Worm (Caenorhabditis elegans) whole organism, L2 larva: Measurements from ENCODE around the gene algn-6.

ENCODE experiments used
- C34F6.9 ChIP-seq: fragments of 150-350 bp; optimal IDR thresholded peaks from 2 replicates; lab custom pipeline; 2014; ENCODE audit warnings: missing biosample characterization, missing genetic modification characterization
- F13H6.1 ChIP-seq: sonication (generic microtip); optimal IDR thresholded peaks from 2 replicates; lab custom pipeline; 2016; ENCODE audit warnings: missing genetic modification characterization, missing compliant biosample characterization
- Y55F3AM.14 ChIP-seq: fragments of 200-800 bp; sonication (Bioruptor generic); optimal IDR thresholded peaks from 2 replicates; lab custom pipeline; 2018; ENCODE audit warnings: mild to moderate bottlenecking, missing genetic modification characterization, missing compliant biosample characterization
- ZK546.5 ChIP-seq: sonication (generic microtip); optimal IDR thresholded peaks from 2 replicates; lab custom pipeline; 2017; ENCODE audit warnings: missing biosample characterization, missing genetic modification characterization
- alr-1 ChIP-seq: fragments of 150-350 bp; optimal IDR thresholded peaks from 2 replicates; lab custom pipeline; 2014; ENCODE audit warnings: missing biosample characterization, missing genetic modification characterization
- aly-2 ChIP-seq: fragments of 150-350 bp; optimal IDR thresholded peaks from 2 replicates; lab custom pipeline; 2014; ENCODE audit warnings: missing biosample characterization, missing genetic modification characterization
- ama-1 ChIP-seq: fragments of 150-350 bp; optimal IDR thresholded peaks from 2 replicates; lab custom pipeline; 2018; ENCODE audit warnings: inconsistent platforms
- blmp-1 ChIP-seq: sonication (generic microtip); optimal IDR thresholded peaks from 2 replicates; lab custom pipeline; 2017; ENCODE audit warnings: missing genetic modification characterization, mild to moderate bottlenecking, missing compliant biosample characterization, antibody characterized with exemption, moderate library complexity; ENCODE audit not compliant: insufficient read depth
- ceh-16 ChIP-seq: fragments of 150-350 bp; optimal IDR thresholded peaks from 2 replicates; lab custom pipeline; 2014; ENCODE audit warnings: missing biosample characterization, missing genetic modification characterization
- ceh-82 ChIP-seq: fragments of 150-350 bp; optimal IDR thresholded peaks from 2 replicates; lab custom pipeline; 2014; ENCODE audit warnings: missing biosample characterization, missing genetic modification characterization
- crh-2 ChIP-seq: sonication (generic microtip); optimal IDR thresholded peaks from 2 replicates; lab custom pipeline; 2017; ENCODE audit warnings: missing biosample characterization, missing genetic modification characterization
- dmd-4 ChIP-seq: sonication (generic microtip); optimal IDR thresholded peaks from 2 replicates; lab custom pipeline; 2017; ENCODE audit warnings: missing biosample characterization, missing genetic modification characterization
- egl-27 ChIP-seq: sonication (generic microtip); optimal IDR thresholded peaks from 3 replicates; lab custom pipeline; 2017; ENCODE audit warnings: missing biosample characterization, missing genetic modification reagents, missing genetic modification characterization
- elt-1 ChIP-seq: fragments of 150-350 bp; optimal IDR thresholded peaks from 2 replicates; lab custom pipeline; 2014; ENCODE audit warnings: missing biosample characterization, missing genetic modification characterization
- fos-1 ChIP-seq: fragments of 150-350 bp; optimal IDR thresholded peaks from 2 replicates; lab custom pipeline; 2014; ENCODE audit warnings: missing biosample characterization, missing genetic modification characterization
- lin-39 ChIP-seq: fragments of 150-350 bp; optimal IDR thresholded peaks from 2 replicates; lab custom pipeline; 2014; ENCODE audit warnings: missing biosample characterization, missing genetic modification reagents, missing genetic modification characterization
- lsy-2 ChIP-seq, 2 experiments: fragments of 150-350 bp in 1 of 2; sonication (generic microtip) in 1 of 2; optimal IDR thresholded peaks; 2 replicates each; lab custom pipeline; 2014 to 2017; ENCODE audit warnings: missing biosample characterization in 2 of 2, missing genetic modification characterization in 2 of 2
- mbf-1 ChIP-seq: sonication (generic microtip); optimal IDR thresholded peaks from 2 replicates; lab custom pipeline; 2017; ENCODE audit warnings: missing biosample characterization, missing genetic modification characterization
- mdl-1 ChIP-seq, 2 experiments: fragments of 150-350 bp in 1 of 2; sonication (generic microtip) in 1 of 2; optimal IDR thresholded peaks; 2 replicates each; lab custom pipeline; 2017; ENCODE audit warnings: missing biosample characterization in 2 of 2, missing genetic modification characterization in 2 of 2
- nhr-10 ChIP-seq: sonication (generic microtip); optimal IDR thresholded peaks from 2 replicates; lab custom pipeline; 2017; ENCODE audit warnings: missing biosample characterization, missing genetic modification characterization
- nhr-11 ChIP-seq: fragments of 150-350 bp; optimal IDR thresholded peaks from 2 replicates; lab custom pipeline; 2014; ENCODE audit warnings: missing biosample characterization, missing genetic modification characterization
- nhr-129 ChIP-seq: fragments of 150-350 bp; optimal IDR thresholded peaks from 2 replicates; lab custom pipeline; 2014; ENCODE audit warnings: missing biosample characterization, missing genetic modification characterization
- nhr-21 ChIP-seq: fragments of 150-350 bp; optimal IDR thresholded peaks from 2 replicates; lab custom pipeline; 2014; ENCODE audit warnings: missing biosample characterization, missing genetic modification characterization
- nhr-23 ChIP-seq: fragments of 150-350 bp; optimal IDR thresholded peaks from 2 replicates; lab custom pipeline; 2014; ENCODE audit warnings: missing biosample characterization, missing genetic modification reagents, missing genetic modification characterization
- nhr-237 ChIP-seq: fragments of 150-350 bp; optimal IDR thresholded peaks from 2 replicates; lab custom pipeline; 2014; ENCODE audit warnings: missing biosample characterization, missing genetic modification characterization
- nhr-25 ChIP-seq: fragments of 150-350 bp; sonication (generic microtip); optimal IDR thresholded peaks from 3 replicates; lab custom pipeline; 2014; ENCODE audit warnings: missing biosample characterization, missing genetic modification characterization
- nhr-6 ChIP-seq: fragments of 150-350 bp; optimal IDR thresholded peaks from 2 replicates; lab custom pipeline; 2014; ENCODE audit warnings: missing biosample characterization, missing genetic modification characterization
- nhr-77 ChIP-seq: fragments of 150-350 bp; optimal IDR thresholded peaks from 2 replicates; lab custom pipeline; 2014; ENCODE audit warnings: missing biosample characterization, missing genetic modification characterization
- peb-1 ChIP-seq: fragments of 150-350 bp; optimal IDR thresholded peaks from 2 replicates; lab custom pipeline; 2014; ENCODE audit warnings: missing biosample characterization, missing genetic modification characterization
- sem-4 ChIP-seq: fragments of 150-350 bp; optimal IDR thresholded peaks from 2 replicates; lab custom pipeline; 2014; ENCODE audit warnings: missing biosample characterization, missing genetic modification reagents, missing genetic modification characterization
- skn-1 ChIP-seq: sonication (generic microtip); optimal IDR thresholded peaks from 2 replicates; lab custom pipeline; 2017; ENCODE audit warnings: missing biosample characterization, missing genetic modification characterization
- sma-3 ChIP-seq: sonication (generic microtip); optimal IDR thresholded peaks from 2 replicates; lab custom pipeline; 2016; ENCODE audit warnings: missing genetic modification reagents, missing genetic modification characterization, missing compliant biosample characterization
- sma-9 ChIP-seq, 2 experiments: fragments of 150-350 bp in 1 of 2; sonication (generic microtip) in 1 of 2; optimal IDR thresholded peaks; 2 replicates each; lab custom pipeline; 2014 to 2016; ENCODE audit warnings: missing genetic modification characterization in 2 of 2, mild to moderate bottlenecking in 1 of 2, missing biosample characterization in 1 of 2, missing compliant biosample characterization in 1 of 2, missing genetic modification reagents in 1 of 2, moderate library complexity in 1 of 2
- snpc-4 ChIP-seq: fragments of 150-350 bp; optimal IDR thresholded peaks from 2 replicates; lab custom pipeline; 2014; ENCODE audit warnings: missing biosample characterization, missing genetic modification characterization
- unc-39 ChIP-seq: fragments of 150-350 bp; optimal IDR thresholded peaks from 2 replicates; lab custom pipeline; 2014; ENCODE audit warnings: missing biosample characterization, missing genetic modification characterization
- unc-55 ChIP-seq: fragments of 150-350 bp; sonication (generic microtip); optimal IDR thresholded peaks from 3 replicates; lab custom pipeline; 2014; ENCODE audit warnings: missing biosample characterization, missing genetic modification reagents, missing genetic modification characterization
- unc-62 ChIP-seq: fragments of 150-350 bp; optimal IDR thresholded peaks from 2 replicates; lab custom pipeline; 2014; ENCODE audit warnings: missing biosample characterization, missing genetic modification reagents, missing genetic modification characterization
- zag-1 ChIP-seq: fragments of 150-350 bp; optimal IDR thresholded peaks from 2 replicates; lab custom pipeline; 2014; ENCODE audit warnings: missing biosample characterization, missing genetic modification characterization
- ztf-1 ChIP-seq: fragments of 200-800 bp; sonication (Bioruptor generic); conservative IDR thresholded peaks from 2 replicates; pipeline ENCODE4 v1.3.6; 2022; ENCODE audit warnings: missing genetic modification characterization, missing compliant biosample characterization
- ztf-11 ChIP-seq: sonication (generic microtip); optimal IDR thresholded peaks from 2 replicates; lab custom pipeline; 2017; ENCODE audit warnings: missing biosample characterization, missing genetic modification characterization
- ztf-4 ChIP-seq: fragments of 150-350 bp; optimal IDR thresholded peaks from 2 replicates; lab custom pipeline; 2014; ENCODE audit warnings: missing biosample characterization, missing genetic modification characterization

The algn-6 gene

DNA sequence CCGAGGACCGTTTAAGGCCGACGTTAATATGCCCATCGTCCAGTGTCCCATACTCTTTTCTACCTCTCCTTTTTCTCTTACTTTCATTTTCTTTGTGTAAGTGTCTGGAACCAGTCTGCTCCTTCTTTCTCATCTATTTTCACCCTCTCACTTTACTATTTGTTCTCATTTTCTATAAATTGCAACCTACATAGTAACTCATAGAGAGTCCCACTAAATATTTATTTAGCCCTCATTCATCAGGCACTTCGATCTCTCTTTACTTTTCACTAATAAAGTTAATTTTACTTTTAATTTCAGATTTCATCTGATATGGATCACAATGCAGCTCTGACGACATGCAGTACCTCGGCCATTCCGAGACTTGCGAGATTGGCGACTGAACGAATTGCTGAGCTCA, 22.2 kb upstream of the algn-6 start, which contains the start of gene zyg-11:
zyg-11 (plus strand) TSS at position 301 of the 400 bp plus-strand sequence.
- TF ChIP-seq ztf-1 (GFP tag; lab: Robert Waterston, UW) (no peak), lsy-2 (tag; optimal IDR thresholded peaks at IDR 0.05; lab: Kevin White, UChicago) (no peak), unc-55 (GFP tag; lab: Kevin White, UChicago) (peak; percentile 49)

DNA sequence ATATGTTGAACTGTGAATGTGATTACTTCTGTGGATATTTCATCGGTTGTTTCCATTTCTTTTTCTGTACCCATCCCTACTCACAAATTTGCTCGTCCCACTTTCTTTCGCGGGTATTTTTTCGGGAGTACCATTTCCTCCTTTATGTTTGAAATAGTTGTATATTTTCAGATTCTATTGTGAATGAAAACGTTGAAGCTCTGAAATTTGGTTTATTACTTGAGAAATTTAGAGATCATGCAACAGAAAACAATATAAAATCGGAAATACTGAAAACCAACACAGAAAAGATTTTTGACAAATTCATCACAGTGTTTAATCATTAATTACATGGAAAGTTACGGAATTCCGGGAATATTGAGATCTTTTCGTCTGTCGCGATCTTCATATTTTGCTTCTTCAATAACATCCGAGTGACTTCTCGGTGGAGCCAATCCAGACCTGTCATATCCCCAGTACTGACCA, 19.0 kb upstream of the algn-6 start:
- TF ChIP-seq skn-1 (tag; lab: Kevin White, UChicago), result no peak
- TF ChIP-seq lsy-2 (tag; optimal IDR thresholded peaks at IDR 0.05; lab: Kevin White, UChicago), result no peak
- TF ChIP-seq snpc-4 (tag; lab: Kevin White, UChicago), result no peak
- TF ChIP-seq blmp-1 (tag; lab: Kevin White, UChicago), result peak; percentile 14
- peak; percentile 15 for TF ChIP-seq F13H6.1 (tag; lab: Kevin White, UChicago)
- peak; percentile 58 for TF ChIP-seq ztf-4 (tag; lab: Kevin White, UChicago)
- no peak for TF ChIP-seq nhr-6 (tag; lab: Kevin White, UChicago)
- TF ChIP-seq sma-3 (GFP tag; lab: Kevin White, UChicago), result peak; percentile 60
- TF ChIP-seq sma-9 (GFP tag; optimal IDR thresholded peaks at IDR 0.05; lab: Kevin White, UChicago), result no peak
- no peak for TF ChIP-seq sma-9 (tag; optimal IDR thresholded peaks at IDR 0.05; lab: Kevin White, UChicago)
- TF ChIP-seq nhr-25 (tag; lab: Kevin White, UChicago), result peak; percentile 36

DNA sequence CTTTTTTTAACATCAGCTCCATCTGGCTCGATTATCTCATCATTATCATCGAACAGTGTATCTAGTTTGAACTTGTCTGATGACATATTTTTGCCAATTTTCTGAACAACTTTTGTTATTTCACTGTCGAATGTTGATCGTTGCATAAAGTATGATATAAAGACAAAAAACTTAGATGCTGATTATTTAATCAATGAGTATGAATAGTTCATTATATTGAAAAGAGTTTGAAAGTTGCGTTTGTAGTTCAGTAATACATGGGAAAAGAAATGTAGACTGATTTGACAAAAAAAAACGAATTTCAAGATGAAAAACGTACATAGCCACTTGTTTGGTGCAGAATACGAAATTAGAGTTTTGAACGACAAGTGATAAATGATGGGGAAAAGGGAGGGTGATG, 17.1 kb upstream of the algn-6 start, which contains the start of gene hda-2:
hda-2 (minus strand) TSS at position 101 of the 400 bp plus-strand sequence.
- TF ChIP-seq unc-55 (GFP tag; lab: Kevin White, UChicago), result no peak

DNA sequence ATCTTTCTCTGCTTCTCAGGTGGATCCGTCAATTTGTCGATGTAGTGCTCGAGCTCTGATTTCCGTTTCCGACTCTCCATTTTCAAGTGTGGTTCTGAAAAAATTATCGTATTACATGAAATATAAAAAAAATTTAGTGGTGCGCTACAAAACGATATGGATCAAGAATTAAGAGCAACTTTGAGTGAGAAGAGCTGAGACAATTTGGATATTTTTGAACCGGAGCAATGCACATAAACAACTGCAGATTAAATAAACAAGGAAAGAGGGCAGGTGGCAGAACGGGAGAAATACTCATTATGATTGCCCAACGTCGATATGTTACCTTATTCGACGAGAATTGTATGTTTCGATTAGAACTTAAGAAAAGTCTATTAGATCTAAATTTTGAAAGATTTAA, 11.9 kb upstream of the algn-6 start, which contains the start of gene swsn-7:
swsn-7 (minus strand) TSS at position 101 of the 400 bp plus-strand sequence.
- TF ChIP-seq nhr-77 (tag; lab: Kevin White, UChicago) (no peak), dmd-4 (no peak), aly-2 (no peak), fos-1 (tag; lab: Kevin White, UChicago) (no peak), sma-9 (GFP tag; optimal IDR thresholded peaks at IDR 0.05; lab: Kevin White, UChicago) (no peak), sma-9 (tag; optimal IDR thresholded peaks at IDR 0.05; lab: Kevin White, UChicago) (no peak), zag-1 (no peak), ztf-4 (tag; lab: Kevin White, UChicago) (no peak), sem-4 (tag; lab: Kevin White, UChicago) (no peak), lin-39 (tag; lab: Kevin White, UChicago) (no peak), snpc-4 (tag; lab: Kevin White, UChicago) (no peak)

DNA sequence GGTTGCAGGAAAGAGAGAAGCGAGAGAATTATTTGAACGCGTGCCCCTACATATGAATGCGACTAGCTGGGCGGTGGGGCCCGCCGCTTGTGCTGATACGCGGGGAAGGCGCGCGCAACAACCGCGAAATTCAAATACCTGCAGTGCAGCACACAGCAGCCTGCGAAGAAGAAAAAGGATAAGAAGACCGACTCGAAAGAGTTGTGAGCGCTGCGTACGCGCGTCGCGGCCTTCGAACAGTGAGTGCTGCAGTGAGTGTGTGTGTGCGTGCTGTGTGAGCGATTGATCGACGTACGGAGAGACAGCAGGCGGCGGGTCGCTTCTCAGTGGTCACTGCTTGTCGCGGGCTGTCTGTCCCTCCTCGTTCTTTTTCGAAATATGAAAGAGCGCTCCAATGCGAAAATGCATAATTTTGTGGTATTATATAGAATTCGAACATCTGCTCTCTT, 11.3 kb upstream of the algn-6 start:
- TF ChIP-seq nhr-6 (tag; lab: Kevin White, UChicago), result peak; percentile 53
- TF ChIP-seq unc-62 (GFP tag; lab: Kevin White, UChicago), result peak; percentile 35
- TF ChIP-seq peb-1 (tag; lab: Kevin White, UChicago), result no peak
- no peak for TF ChIP-seq elt-1 (tag; lab: Kevin White, UChicago)
- no peak for TF ChIP-seq nhr-77 (tag; lab: Kevin White, UChicago)
- no peak for TF ChIP-seq nhr-11 (tag; lab: Kevin White, UChicago)
- TF ChIP-seq nhr-129 (tag; lab: Kevin White, UChicago), result peak; percentile 85
- TF ChIP-seq egl-27, result peak; percentile 55
- TF ChIP-seq ztf-11 (tag; lab: Kevin White, UChicago), result no peak
- peak; percentile 80 for TF ChIP-seq crh-2 (tag; lab: Kevin White, UChicago)
- peak; percentile 16 for TF ChIP-seq ZK546.5 (tag; lab: Kevin White, UChicago)
- peak; percentile 70 for TF ChIP-seq snpc-4 (tag; lab: Kevin White, UChicago)
- no peak for TF ChIP-seq ztf-1 (GFP tag; lab: Robert Waterston, UW)
- TF ChIP-seq nhr-237, result no peak
- peak; percentile 82 for TF ChIP-seq nhr-21 (tag; lab: Kevin White, UChicago)
- no peak for TF ChIP-seq unc-39 (tag; lab: Kevin White, UChicago)
- TF ChIP-seq lsy-2 (tag; optimal IDR thresholded peaks at IDR 0.05; lab: Kevin White, UChicago), result peak; percentile 60 to 79
- TF ChIP-seq sem-4 (tag; lab: Kevin White, UChicago), result peak; percentile 61
- peak in 1 of 2 experiments; percentile 68 for TF ChIP-seq mdl-1 (tag; optimal IDR thresholded peaks at IDR 0.05; lab: Kevin White, UChicago)
- TF ChIP-seq F13H6.1 (tag; lab: Kevin White, UChicago), result peak; percentile 95
- no peak for TF ChIP-seq nhr-10 (tag; lab: Kevin White, UChicago)
- TF ChIP-seq ceh-16, result no peak
- peak; percentile 94 for TF ChIP-seq Y55F3AM.14
- no peak for TF ChIP-seq ama-1 (lab: Kevin White, UChicago)
- TF ChIP-seq unc-55 (GFP tag; lab: Kevin White, UChicago), result peak; percentile 80
- peak; percentile 34 for TF ChIP-seq sma-9 (GFP tag; optimal IDR thresholded peaks at IDR 0.05; lab: Kevin White, UChicago)
- TF ChIP-seq sma-9 (tag; optimal IDR thresholded peaks at IDR 0.05; lab: Kevin White, UChicago), result no peak
- TF ChIP-seq lin-39 (tag; lab: Kevin White, UChicago), result no peak
- TF ChIP-seq fos-1 (tag; lab: Kevin White, UChicago), result peak; percentile 67
- TF ChIP-seq dmd-4, result no peak
- TF ChIP-seq C34F6.9 (tag; lab: Kevin White, UChicago), result peak; percentile 79
- TF ChIP-seq alr-1 (tag; lab: Kevin White, UChicago), result no peak
- no peak for TF ChIP-seq aly-2
- TF ChIP-seq ceh-82 (tag; lab: Kevin White, UChicago), result no peak
- TF ChIP-seq nhr-23 (tag; lab: Kevin White, UChicago), result no peak
- TF ChIP-seq mbf-1 (tag; lab: Kevin White, UChicago), result no peak
